Fruit fly (Drosophila melanogaster): ENCODE data around the gene CG17328.

The CG17328 gene

dm6 chr2L:16284306-16285299 lies 15.1 kb upstream of the CG17328 start (continued):
- TF ChIP-seq CG1792 (GFP tag; optimal IDR thresholded peaks at IDR 0.05) (peak; percentile 3), Hr3 (GFP tag; optimal IDR thresholded peaks at IDR 0.05) (no peak), Dbx (GFP tag; IDR thresholded peaks at IDR 0.05) (no peak), zen (tag; optimal IDR thresholded peaks at IDR 0.05) (no peak), Bdp1 (GFP tag; optimal IDR thresholded peaks at IDR 0.05) (no peak), zen2 (GFP tag; IDR thresholded peaks at IDR 0.05; ENCODE audit: partially characterized antibody) (no peak), row (GFP tag; IDR thresholded peaks at IDR 0.05) (no peak), Mes4 (GFP tag; optimal IDR thresholded peaks at IDR 0.05) (no peak), CG6854 (GFP tag; optimal IDR thresholded peaks at IDR 0.05) (peak; percentile 30), CG8388 (GFP tag; optimal IDR thresholded peaks at IDR 0.05) (peak; percentile 54), salm (tag; optimal IDR thresholded peaks at IDR 0.05) (no peak), insv (GFP tag; optimal IDR thresholded peaks at IDR 0.05) (no peak)

- TF ChIP-seq CG1603 (tag; optimal IDR thresholded peaks at IDR 0.05) (peak; percentile 94), ara (GFP tag; IDR thresholded peaks at IDR 0.05) (no peak), CG42726 (GFP tag; IDR thresholded peaks at IDR 0.05; ENCODE audit: partially characterized antibody) (no peak), schlank (tag; optimal IDR thresholded peaks at IDR 0.05) (peak; percentile 80), ftz-f1 (GFP tag; optimal IDR thresholded peaks at IDR 0.05) (no peak), pzg (GFP tag; optimal IDR thresholded peaks at IDR 0.05) (peak; percentile 3), C15 (GFP tag; IDR thresholded peaks at IDR 0.05) (no peak), CG11695 (GFP tag; IDR thresholded peaks at IDR 0.05) (no peak), BtbVII (GFP tag; optimal IDR thresholded peaks at IDR 0.05) (peak; percentile 79), CG6813 (GFP tag; optimal IDR thresholded peaks at IDR 0.05) (peak; percentile 80), CG17802 (tag; optimal IDR thresholded peaks at IDR 0.05) (peak; percentile 76), br (optimal IDR thresholded peaks at IDR 0.05) (no peak), CG15479 (GFP tag; optimal IDR thresholded peaks at IDR 0.05) (peak; percentile 77), unc-4 (GFP tag; IDR thresholded peaks at IDR 0.05; ENCODE audit: partially characterized antibody) (no peak), CG8290 (GFP tag; optimal IDR thresholded peaks at IDR 0.05) (peak; percentile 32), CG8290 (tag; optimal IDR thresholded peaks at IDR 0.05) (peak in 1 of 2 experiments; percentile 93), CG13775 (GFP tag; optimal IDR thresholded peaks at IDR 0.05) (peak; percentile 78), trem (tag; optimal IDR thresholded peaks at IDR 0.05) (peak; percentile 78), Hand (GFP tag; optimal IDR thresholded peaks at IDR 0.05) (peak; percentile 76), zen2 (GFP tag; IDR thresholded peaks at IDR 0.05; ENCODE audit: partially characterized antibody) (no peak), CG32767 (GFP tag; IDR thresholded peaks at IDR 0.05) (no peak), slbo (GFP tag; IDR thresholded peaks at IDR 0.05) (no peak), gcm (GFP tag; optimal IDR thresholded peaks at IDR 0.05) (peak; percentile 82), Nf-YA (GFP tag; IDR thresholded peaks at IDR 0.05) (no peak), YL-1 (GFP tag; optimal IDR thresholded peaks at IDR 0.05) (no peak), p53 (GFP tag; optimal IDR thresholded peaks at IDR 0.05) (peak; percentile 54), sim (GFP tag; IDR thresholded peaks at IDR 0.05) (no peak), Bteb2 (GFP tag; optimal IDR thresholded peaks at IDR 0.05) (peak; percentile 71), toy (GFP tag; IDR thresholded peaks at IDR 0.05) (no peak), Lhr (GFP tag; optimal IDR thresholded peaks at IDR 0.05) (peak; percentile 62), CG10959 (GFP tag; IDR thresholded peaks at IDR 0.05) (no peak), Sry-δ (GFP tag; optimal IDR thresholded peaks at IDR 0.05) (peak; percentile 20), NC2β (GFP tag; optimal IDR thresholded peaks at IDR 0.05) (peak; percentile 85), CG4360 (GFP tag; IDR thresholded peaks at IDR 0.05) (no peak), CG1792 (GFP tag; optimal IDR thresholded peaks at IDR 0.05) (peak; percentile 74), pum (GFP tag; optimal IDR thresholded peaks at IDR 0.05) (peak; percentile 79), Hmr (GFP tag; optimal IDR thresholded peaks at IDR 0.05) (peak; percentile 76)
Measured at dm6 chr2L:16285692-16286359, 13.9 kb upstream of the CG17328 start.

All from whole organism, embryonic.